Fruit fly (Drosophila melanogaster): ENCODE measurements around the gene SNF4Agamma.
A peak's percentile ranks its signal among the peaks of the same experiment; 100 is the strongest.

The SNF4Agamma gene

dm6 chr3R:21169525-21170149, 29.1 kb downstream of the SNF4Agamma start (continued):
- TF ChIP-seq CG33213 (GFP tag; optimal IDR thresholded peaks at IDR 0.05) (no peak), CG13894 (tag; optimal IDR thresholded peaks at IDR 0.05) (no peak), chinmo (GFP tag; IDR thresholded peaks at IDR 0.05; ENCODE audit: partially characterized antibody) (peak; percentile 86; the same call in 3 of the 4 replicates), z (GFP tag; IDR thresholded peaks at IDR 0.05) (0 out of 3 replicates have a peak, but pooled peaks have one; percentile 43), CG6683 (GFP tag; optimal IDR thresholded peaks at IDR 0.05) (no peak), CG9932 (GFP tag; IDR thresholded peaks at IDR 0.05) (0 out of 2 replicates have a peak, but pooled peaks have one; percentile 12), CG17612 (GFP tag; IDR thresholded peaks at IDR 0.05) (no peak), Adf1 (GFP tag; IDR thresholded peaks at IDR 0.05) (no peak), Hr3 (GFP tag; optimal IDR thresholded peaks at IDR 0.05) (no peak), E2f1 (GFP tag; IDR thresholded peaks at IDR 0.05) (no peak), CG8944 (GFP tag; optimal IDR thresholded peaks at IDR 0.05) (no peak)

- TF ChIP-seq CG6272 (GFP tag; IDR thresholded peaks at IDR 0.05) (no peak), CG14441 (GFP tag; IDR thresholded peaks at IDR 0.05) (peak; percentile 62), eyg (GFP tag; optimal IDR thresholded peaks at IDR 0.05) (no peak), Side (GFP tag; optimal IDR thresholded peaks at IDR 0.05) (peak; percentile 9), pan (optimal IDR thresholded peaks at IDR 0.05) (no peak), pan (GFP tag; optimal IDR thresholded peaks at IDR 0.05 in 1 of 2, IDR thresholded peaks at IDR 0.05 in 1 of 2) (peak in 1 of 2 experiments; percentile 32), CoRest (tag; optimal IDR thresholded peaks at IDR 0.05) (no peak), gem (tag; optimal IDR thresholded peaks at IDR 0.05) (peak; percentile 33), Gsc (GFP tag; IDR thresholded peaks at IDR 0.05) (no peak), al (GFP tag; IDR thresholded peaks at IDR 0.05) (peak; percentile 41), stc (GFP tag; IDR thresholded peaks at IDR 0.05) (no peak), danr (GFP tag; IDR thresholded peaks at IDR 0.05) (peak; percentile 38; the same call in 1 of the 2 replicates), CG1647 (GFP tag; optimal IDR thresholded peaks at IDR 0.05) (peak; percentile 10), Xbp1 (GFP tag; optimal IDR thresholded peaks at IDR 0.05) (peak; percentile 13), wor (GFP tag; IDR thresholded peaks at IDR 0.05) (no peak), Adf1 (GFP tag; IDR thresholded peaks at IDR 0.05) (no peak), CG13775 (GFP tag; optimal IDR thresholded peaks at IDR 0.05) (no peak), CG9215 (GFP tag; IDR thresholded peaks at IDR 0.05) (no peak), tgo (GFP tag; IDR thresholded peaks at IDR 0.05) (0 out of 3 replicates have a peak, but pooled peaks have one; percentile 32), CG8924 (tag; optimal IDR thresholded peaks at IDR 0.05) (no peak), ATbp (GFP tag; optimal IDR thresholded peaks at IDR 0.05) (peak; percentile 35), CG8388 (GFP tag; optimal IDR thresholded peaks at IDR 0.05) (peak; percentile 14), nmo (GFP tag; optimal IDR thresholded peaks at IDR 0.05) (peak; percentile 26), az2 (GFP tag; optimal IDR thresholded peaks at IDR 0.05) (no peak), dmrt99B (tag; optimal IDR thresholded peaks at IDR 0.05) (peak; percentile 30), CG33557 (GFP tag; optimal IDR thresholded peaks at IDR 0.05) (no peak), D19B (GFP tag; optimal IDR thresholded peaks at IDR 0.05) (peak; percentile 69), ci (GFP tag; IDR thresholded peaks at IDR 0.05) (peak; percentile 50; the same call in 1 of the 3 replicates), CTCF (GFP tag; optimal IDR thresholded peaks at IDR 0.05) (peak; percentile 11), dpn (GFP tag; optimal IDR thresholded peaks at IDR 0.05) (no peak), dysf (GFP tag; IDR thresholded peaks at IDR 0.05) (peak; percentile 51; the same call in 2 of the 3 replicates), CG11560 (tag; IDR thresholded peaks at IDR 0.05) (no peak), CG3163 (GFP tag; optimal IDR thresholded peaks at IDR 0.05) (no peak), CG17186 (GFP tag; optimal IDR thresholded peaks at IDR 0.05) (no peak), odd (GFP tag; optimal IDR thresholded peaks at IDR 0.05) (peak; percentile 5), CG14860 (GFP tag; IDR thresholded peaks at IDR 0.05; ENCODE audit: partially characterized antibody) (no peak), inv (GFP tag; IDR thresholded peaks at IDR 0.05; ENCODE audit: partially characterized antibody) (no peak), Scr (GFP tag; IDR thresholded peaks at IDR 0.05; ENCODE audit: partially characterized antibody) (no peak), Eip74EF (GFP tag; optimal IDR thresholded peaks at IDR 0.05) (peak in 1 of 2 experiments; percentile 16)
Measured at dm6 chr3R:21176663-21177145, 36.2 kb downstream of the SNF4Agamma start.
